Fruit fly (Drosophila melanogaster) whole organism, prepupa: ENCODE results near the gene Sugb.

Experiments
- CG15336 ChIP-seq: fragments of 200-800 bp; sonication (Bioruptor generic); IDR thresholded peaks from 2 replicates; pipeline ENCODE4 v1.3.6; 2022; ENCODE audit warnings: missing biosample characterization, missing genetic modification characterization
- CG1621 ChIP-seq: fragments of 200-800 bp; sonication (Bioruptor generic); optimal IDR thresholded peaks from 3 replicates; lab custom pipeline; 2018; ENCODE audit warnings: missing biosample characterization, mild to moderate bottlenecking, missing genetic modification characterization
- CG31627 ChIP-seq: fragments of 200-800 bp; sonication (Bioruptor generic); optimal IDR thresholded peaks from 3 replicates; lab custom pipeline; 2016; ENCODE audit warnings: missing biosample characterization, missing genetic modification characterization
- CG4318 ChIP-seq: fragments of 200-800 bp; sonication (Bioruptor generic); optimal IDR thresholded peaks from 3 replicates; lab custom pipeline; 2017; ENCODE audit warnings: missing biosample characterization, mild to moderate bottlenecking, missing genetic modification characterization
- CG6792 ChIP-seq: fragments of 200-800 bp; sonication (Bioruptor generic); optimal IDR thresholded peaks from 3 replicates; lab custom pipeline; 2016; ENCODE audit warnings: missing biosample characterization, missing genetic modification characterization
- CG6854 ChIP-seq: fragments of 200-800 bp; sonication (Bioruptor generic); optimal IDR thresholded peaks from 2 replicates; lab custom pipeline; 2017; ENCODE audit warnings: missing biosample characterization, mild to moderate bottlenecking, missing genetic modification characterization
- Lpt ChIP-seq: fragments of 200-800 bp; sonication (Bioruptor generic); optimal IDR thresholded peaks from 3 replicates; lab custom pipeline; 2016; ENCODE audit warnings: missing biosample characterization, missing genetic modification characterization
- Sox102F ChIP-seq: fragments of 200-800 bp; sonication (Bioruptor generic); optimal IDR thresholded peaks from 2 replicates; lab custom pipeline; 2016; ENCODE audit warnings: missing biosample characterization, mild to moderate bottlenecking, missing genetic modification characterization
- cyc ChIP-seq: fragments of 200-800 bp; sonication (Bioruptor generic); optimal IDR thresholded peaks from 3 replicates; lab custom pipeline; 2016; ENCODE audit warnings: missing biosample characterization, missing genetic modification characterization
- lz ChIP-seq: fragments of 200-800 bp; sonication (Bioruptor generic); optimal IDR thresholded peaks from 3 replicates; lab custom pipeline; 2016; ENCODE audit warnings: missing biosample characterization, missing genetic modification characterization
- ss ChIP-seq, 2 experiments: fragments of 200-800 bp; sonication (Bioruptor generic); optimal IDR thresholded peaks; 2 replicates in 1 of 2; 3 replicates in 1 of 2; lab custom pipeline; 2017 to 2018; ENCODE audit warnings: mild to moderate bottlenecking in 2 of 2, missing biosample characterization in 2 of 2, missing genetic modification characterization in 2 of 2, moderate library complexity in 1 of 2

DNA sequence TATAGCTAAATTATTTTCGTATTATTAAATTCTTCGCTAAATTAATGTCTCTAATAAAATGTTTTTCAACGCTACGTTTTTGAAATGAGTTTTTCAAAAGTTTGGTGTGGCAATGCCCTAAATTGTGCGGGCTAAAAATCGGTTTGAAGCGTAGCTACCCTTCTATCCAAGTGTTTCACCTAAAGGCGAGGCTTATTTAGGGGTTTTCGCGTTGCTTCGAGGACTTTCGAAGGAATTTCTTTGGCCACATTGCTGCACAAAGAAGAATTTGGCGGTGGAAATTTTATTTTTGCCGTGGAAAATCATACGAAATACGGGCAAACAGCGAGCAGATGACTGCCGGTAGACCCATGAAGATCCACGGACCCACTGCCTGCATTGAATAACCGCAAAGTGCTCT lies 2.0 kb upstream of the Sugb start, which contains the start of gene TfIIEalpha:
- no peak for TF ChIP-seq cyc (GFP tag; lab: Kevin White, UChicago)
- TF ChIP-seq CG15336 (GFP tag; lab: Robert Waterston, UW), result no peak
- no peak for TF ChIP-seq CG6792
- TF ChIP-seq Lpt (GFP tag; lab: Kevin White, UChicago), result no peak
- TF ChIP-seq ss (GFP tag; optimal IDR thresholded peaks at IDR 0.05; lab: Kevin White, UChicago), result no peak
- no peak for TF ChIP-seq CG1621 (tag; lab: Kevin White, UChicago)
- TF ChIP-seq lz, result no peak
- TF ChIP-seq Sox102F (GFP tag; lab: Kevin White, UChicago), result no peak
- no peak for TF ChIP-seq CG31627 (GFP tag; lab: Kevin White, UChicago)
- no peak for TF ChIP-seq CG4318 (GFP tag; lab: Kevin White, UChicago)
- TF ChIP-seq CG6854 (GFP tag; lab: Kevin White, UChicago), result no peak
